Worm (Caenorhabditis elegans) whole organism, L3 larva: ENCODE results near the gene nhr-272.

Experiments
- lin-15B ChIP-seq: fragments of 150-350 bp; optimal IDR thresholded peaks from 2 replicates; lab custom pipeline; 2014; ENCODE audit warnings: missing biosample characterization, missing genetic modification characterization
- unc-62 ChIP-seq: fragments of 150-350 bp; sonication (generic microtip); optimal IDR thresholded peaks from 4 replicates; lab custom pipeline; 2014; ENCODE audit warnings: missing biosample characterization, missing genetic modification reagents, missing genetic modification characterization

ce11 chrX:12713014-12713413 lies 8.4 kb upstream of the nhr-272 start:
- TF ChIP-seq lin-15B (tag; lab: Kevin White, UChicago) (no peak), unc-62 (GFP tag; lab: Kevin White, UChicago) (no peak)
